Fruit fly (Drosophila melanogaster) whole organism, pupa: Measurements from ENCODE around the gene CG45079.

ENCODE experiments used
- CG10348 ChIP-seq: fragments of 200-800 bp; sonication (Bioruptor generic); IDR thresholded peaks from 2 replicates; pipeline ENCODE4 v1.3.6; 2022; ENCODE audit warnings: missing biosample characterization, missing genetic modification characterization
- CG12605 ChIP-seq: fragments of 200-800 bp; sonication (Bioruptor generic); IDR thresholded peaks from 2 replicates; pipeline ENCODE4 v1.3.6; 2022; ENCODE audit warnings: missing biosample characterization, missing genetic modification characterization
- CG13204 ChIP-seq: fragments of 200-800 bp; sonication (Bioruptor generic); optimal IDR thresholded peaks from 2 replicates; lab custom pipeline; 2018; ENCODE audit warnings: missing biosample characterization, mild to moderate bottlenecking, missing genetic modification characterization, moderate library complexity
- CG14655 ChIP-seq: fragments of 200-800 bp; sonication (Bioruptor generic); optimal IDR thresholded peaks from 3 replicates; lab custom pipeline; 2017; ENCODE audit warnings: mild to moderate bottlenecking, missing biosample characterization, missing genetic modification reagents, missing genetic modification characterization
- CG15710 ChIP-seq: fragments of 200-800 bp; sonication (Bioruptor generic); optimal IDR thresholded peaks from 2 replicates; lab custom pipeline; 2018; ENCODE audit warnings: missing biosample characterization, mild to moderate bottlenecking, missing genetic modification characterization, moderate library complexity
- CG17806 ChIP-seq: fragments of 200-800 bp; sonication (Bioruptor generic); optimal IDR thresholded peaks from 2 replicates; lab custom pipeline; 2018; ENCODE audit warnings: missing biosample characterization, mild to moderate bottlenecking, missing genetic modification characterization, moderate library complexity
- CG32121 ChIP-seq: fragments of 200-800 bp; sonication (Bioruptor generic); IDR thresholded peaks from 2 replicates; pipeline ENCODE4 v1.3.6; 2022; ENCODE audit warnings: missing biosample characterization, missing genetic modification characterization
- CG34367 ChIP-seq: fragments of 200-800 bp; sonication (Bioruptor generic); optimal IDR thresholded peaks from 2 replicates; lab custom pipeline; 2018; ENCODE audit warnings: missing biosample characterization, mild to moderate bottlenecking, missing genetic modification characterization
- CG4496 ChIP-seq: fragments of 200-800 bp; sonication (Bioruptor generic); IDR thresholded peaks from 3 replicates; pipeline ENCODE4 v1.3.6; 2022; ENCODE audit warnings: missing biosample characterization, missing genetic modification characterization
- CG8159 ChIP-seq: fragments of 200-800 bp; sonication (Bioruptor generic); optimal IDR thresholded peaks from 3 replicates; lab custom pipeline; 2018; ENCODE audit warnings: missing biosample characterization, mild to moderate bottlenecking, missing genetic modification characterization, moderate library complexity
- CG8301 ChIP-seq: fragments of 200-800 bp; sonication (Bioruptor generic); optimal IDR thresholded peaks from 2 replicates; lab custom pipeline; 2018; ENCODE audit warnings: missing biosample characterization, mild to moderate bottlenecking, missing genetic modification characterization
- CG9948 ChIP-seq: fragments of 200-800 bp; sonication (Bioruptor generic); optimal IDR thresholded peaks from 2 replicates; lab custom pipeline; 2018; ENCODE audit warnings: missing biosample characterization, mild to moderate bottlenecking, missing genetic modification characterization, moderate library complexity
- D1 ChIP-seq: fragments of 200-800 bp; sonication (Bioruptor generic); optimal IDR thresholded peaks from 2 replicates; lab custom pipeline; 2018; ENCODE audit warnings: missing biosample characterization, mild to moderate bottlenecking, missing genetic modification characterization, moderate library complexity
- EcR ChIP-seq: fragments of 200-800 bp; sonication (Bioruptor generic); optimal IDR thresholded peaks from 3 replicates; lab custom pipeline; 2019; ENCODE audit warnings: missing biosample characterization, missing genetic modification characterization, mild to moderate bottlenecking, moderate library complexity, missing genetic modification reagents
- Ets98B ChIP-seq: fragments of 200-800 bp; sonication (Bioruptor generic); IDR thresholded peaks from 2 replicates; pipeline ENCODE4 v1.3.6; 2022; ENCODE audit warnings: missing biosample characterization, missing genetic modification characterization
- Pif1A ChIP-seq: fragments of 200-800 bp; sonication (Bioruptor generic); optimal IDR thresholded peaks from 3 replicates; lab custom pipeline; 2016; ENCODE audit warnings: missing biosample characterization, missing genetic modification characterization
- Pif1B ChIP-seq: fragments of 200-800 bp; sonication (Bioruptor generic); optimal IDR thresholded peaks from 3 replicates; lab custom pipeline; 2016; ENCODE audit warnings: missing biosample characterization, missing genetic modification characterization
- Snoo ChIP-seq: fragments of 200-800 bp; sonication (Bioruptor generic); optimal IDR thresholded peaks from 3 replicates; lab custom pipeline; 2017; ENCODE audit warnings: missing biosample characterization, mild to moderate bottlenecking, missing genetic modification characterization, inconsistent platforms
- fd96Ca ChIP-seq: fragments of 200-800 bp; sonication (Bioruptor generic); IDR thresholded peaks from 3 replicates; pipeline ENCODE4 v1.3.6; 2022; ENCODE audit warnings: missing biosample characterization, missing genetic modification characterization
- gl ChIP-seq: fragments of 200-800 bp; sonication (Bioruptor generic); optimal IDR thresholded peaks from 2 replicates; lab custom pipeline; 2018; ENCODE audit warnings: missing biosample characterization, mild to moderate bottlenecking, missing genetic modification characterization
- rn ChIP-seq: fragments of 200-800 bp; sonication (Bioruptor generic); IDR thresholded peaks from 2 replicates; pipeline ENCODE4 v1.3.6; 2022; ENCODE audit warnings: missing biosample characterization, missing genetic modification characterization

Gene CG45079

DNA sequence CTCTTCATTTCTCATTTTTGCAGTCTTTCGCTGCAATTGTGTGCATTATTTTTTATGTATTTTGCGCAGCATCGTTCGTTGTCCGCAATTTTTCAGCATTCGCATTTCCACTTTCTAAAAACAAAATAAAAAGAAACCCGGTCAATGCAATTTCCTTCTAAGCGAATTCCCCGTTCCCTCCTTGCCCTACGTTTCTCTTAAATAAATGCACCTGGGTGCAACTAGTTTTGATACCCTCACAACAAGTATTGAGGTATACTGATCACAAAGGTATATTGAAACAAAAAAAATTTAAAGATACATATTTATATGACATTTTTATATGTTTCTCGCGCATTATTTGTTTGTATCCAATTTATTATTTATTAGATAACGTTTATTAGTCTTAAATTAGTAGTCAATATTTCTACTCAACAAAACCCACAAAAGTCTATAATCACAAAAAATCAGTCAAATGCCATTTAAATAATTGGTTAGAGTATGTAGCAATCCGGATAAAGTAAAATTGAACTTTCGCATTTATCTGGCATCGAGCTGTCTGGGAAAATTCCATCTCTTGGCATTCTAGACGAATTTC is 42.8 kb upstream of the CG45079 start:
- peak; percentile 71 for TF ChIP-seq Pif1B
- peak; percentile 84 for TF ChIP-seq CG15710 (tag; lab: Kevin White, UChicago)
- TF ChIP-seq CG8301 (tag; lab: Kevin White, UChicago), result peak; percentile 91
- TF ChIP-seq CG9948 (tag; lab: Kevin White, UChicago), result peak; percentile 80
- peak; percentile 39 for TF ChIP-seq EcR (GFP tag; lab: Kevin White, UChicago)
- peak; percentile 85 for TF ChIP-seq CG8159 (tag; lab: Kevin White, UChicago)
- no peak for TF ChIP-seq D1
- no peak for TF ChIP-seq CG14655
- no peak for TF ChIP-seq Snoo (tag; lab: Kevin White, UChicago)
- 0 out of 2 replicates have a peak, but pooled peaks have one; percentile 46 for TF ChIP-seq CG10348 (GFP tag; lab: Robert Waterston, UW)
- no peak for TF ChIP-seq Pif1A (GFP tag; lab: Kevin White, UChicago)
- TF ChIP-seq Ets98B, result no peak; the same call in none of the 2 replicates
- peak; percentile 56; the same call in 2 of the 3 replicates for TF ChIP-seq CG4496 (GFP tag; lab: Robert Waterston, UW)
- peak; percentile 88; the same call in 1 of the 2 replicates for TF ChIP-seq CG32121
- TF ChIP-seq CG13204 (GFP tag; lab: Kevin White, UChicago), result no peak
- TF ChIP-seq gl (tag; lab: Kevin White, UChicago), result no peak
- TF ChIP-seq CG12605 (GFP tag; lab: Robert Waterston, UW), result peak; percentile 58; the same call in 1 of the 2 replicates
- TF ChIP-seq fd96Ca (GFP tag; lab: Robert Waterston, UW), result peak; percentile 35; the same call in 1 of the 3 replicates
- TF ChIP-seq rn (GFP tag; lab: Robert Waterston, UW), result no peak
- TF ChIP-seq CG34367 (tag; lab: Kevin White, UChicago), result peak; percentile 53
- peak; percentile 73 for TF ChIP-seq CG17806 (tag; lab: Kevin White, UChicago)

DNA sequence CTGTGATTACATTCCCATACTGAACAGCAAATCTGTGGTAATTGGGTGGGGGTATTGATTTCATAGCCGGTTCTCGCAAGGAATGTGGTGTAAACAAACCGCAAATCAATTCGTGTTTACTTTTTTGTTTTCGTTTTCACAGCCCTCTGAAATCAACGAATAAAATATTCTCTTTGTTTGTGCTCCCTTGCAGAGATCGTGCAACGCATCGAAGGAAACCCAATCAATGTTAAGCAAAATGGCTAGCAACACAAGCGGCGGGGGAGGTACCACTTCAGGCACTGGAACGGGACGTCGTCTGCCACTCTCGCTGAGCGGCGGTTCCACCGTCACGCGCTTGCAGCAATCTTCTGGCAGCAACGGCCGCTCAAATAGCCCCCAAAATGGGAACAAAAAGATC is 41.8 kb upstream of the CG45079 start:
- TF ChIP-seq CG17806 (tag; lab: Kevin White, UChicago) (no peak), EcR (GFP tag; lab: Kevin White, UChicago) (peak; percentile 4)

- TF ChIP-seq Ets98B, result no peak
These were observed 39.1 kb upstream of the CG45079 start, which contains the start of gene GckIII for dm6 chr3R:17085029-17085807. TSS of gene GckIII (plus strand) at chr3R:17085513.

dm6 chr3R:17087977-17088618 is 36.2 kb upstream of the CG45079 start, which contains the start of gene cal1:
TSS of gene cal1 (plus strand) at chr3R:17088280.
- TF ChIP-seq Pif1B (no peak), CG8159 (tag; lab: Kevin White, UChicago) (no peak), Pif1A (GFP tag; lab: Kevin White, UChicago) (no peak), CG32121 (no peak)

DNA sequence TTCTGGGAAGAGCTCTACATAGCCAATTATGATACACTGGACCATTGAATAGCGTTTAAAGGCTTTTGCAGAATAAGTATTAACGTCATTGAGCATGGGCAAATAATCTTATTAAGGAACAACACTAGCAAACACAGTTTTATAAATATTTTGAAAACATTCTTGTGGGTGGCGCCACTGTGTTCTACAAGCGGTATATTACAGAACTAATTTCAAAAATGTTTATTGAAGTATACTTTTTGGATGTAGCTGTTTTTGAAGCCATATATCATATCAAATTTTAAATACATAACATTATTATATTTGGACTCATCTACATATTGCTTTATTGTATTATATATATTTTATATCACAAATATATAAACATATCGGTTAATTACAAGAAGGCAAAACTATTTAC is 15.4 kb upstream of the CG45079 start:
- TF ChIP-seq gl (tag; lab: Kevin White, UChicago) (no peak), CG4496 (GFP tag; lab: Robert Waterston, UW) (no peak), Ets98B (no peak), Snoo (tag; lab: Kevin White, UChicago) (no peak), CG32121 (no peak), CG8301 (tag; lab: Kevin White, UChicago) (no peak)

- TF ChIP-seq CG17806 (tag; lab: Kevin White, UChicago) (no peak), CG10348 (GFP tag; lab: Robert Waterston, UW) (no peak), EcR (GFP tag; lab: Kevin White, UChicago) (peak; percentile 96), CG8301 (tag; lab: Kevin White, UChicago) (no peak)
These were observed 13.2 kb upstream of the CG45079 start for dm6 chr3R:17110880-17111726.
